Fruit fly (Drosophila melanogaster) whole organism, embryonic: Measurements from ENCODE around the gene Pat1.

Experiments used
- Awh ChIP-seq: fragments of 200-800 bp; sonication (Bioruptor generic); IDR thresholded peaks from 2 replicates; pipeline ENCODE4, ENCODE4 v1.3.6; 2022; ENCODE audit warnings: missing biosample characterization, missing genetic modification characterization
- CG10462 ChIP-seq: fragments of 200-800 bp; sonication (Bioruptor generic); optimal IDR thresholded peaks from 2 replicates; lab custom pipeline; 2016; ENCODE audit warnings: missing biosample characterization, missing genetic modification characterization
- CG11093 ChIP-seq: fragments of 200-800 bp; sonication (Bioruptor generic); IDR thresholded peaks from 3 replicates; pipeline ENCODE4 v1.3.6; 2022; ENCODE audit warnings: missing biosample characterization, missing genetic modification characterization
- CG12236 ChIP-seq: fragments of 200-800 bp; sonication (Bioruptor generic); optimal IDR thresholded peaks from 2 replicates; lab custom pipeline; 2016; ENCODE audit warnings: missing biosample characterization, missing genetic modification characterization
- CG12391 ChIP-seq: fragments of 200-800 bp; sonication (Bioruptor generic); optimal IDR thresholded peaks from 3 replicates; lab custom pipeline; 2018; ENCODE audit warnings: missing biosample characterization, mild to moderate bottlenecking, missing genetic modification characterization, moderate library complexity
- CG12769 ChIP-seq: fragments of 200-800 bp; sonication (Bioruptor generic); optimal IDR thresholded peaks from 2 replicates; lab custom pipeline; 2019; ENCODE audit warnings: missing biosample characterization, mild to moderate bottlenecking, missing genetic modification characterization, moderate library complexity
- CG2889 ChIP-seq: fragments of 200-800 bp; sonication (Bioruptor generic); IDR thresholded peaks from 3 replicates; pipeline ENCODE4 v1.3.6; 2022; ENCODE audit warnings: missing biosample characterization, missing genetic modification characterization
- CG31388 ChIP-seq: fragments of 200-800 bp; sonication (Bioruptor generic); optimal IDR thresholded peaks from 2 replicates; lab custom pipeline; 2016; ENCODE audit warnings: missing biosample characterization, missing genetic modification characterization
- CG31441 ChIP-seq: fragments of 200-800 bp; sonication (Bioruptor generic); IDR thresholded peaks from 2 replicates; pipeline ENCODE4 v1.3.6; 2022; ENCODE audit warnings: missing biosample characterization, missing genetic modification characterization
- CG3838 ChIP-seq: fragments of 200-800 bp; sonication (Bioruptor generic); optimal IDR thresholded peaks from 3 replicates; lab custom pipeline; 2016; ENCODE audit warnings: missing biosample characterization, missing genetic modification characterization
- CG3847 ChIP-seq: fragments of 200-800 bp; sonication (Bioruptor generic); IDR thresholded peaks from 2 replicates; pipeline ENCODE4 v1.3.6; 2022; ENCODE audit warnings: missing biosample characterization, missing genetic modification characterization
- CG4282 ChIP-seq: fragments of 200-800 bp; sonication (Bioruptor generic); optimal IDR thresholded peaks from 2 replicates; lab custom pipeline; 2016; ENCODE audit warnings: missing biosample characterization, missing genetic modification characterization
- CG7786 ChIP-seq: fragments of 200-800 bp; sonication (Bioruptor generic); optimal IDR thresholded peaks from 2 replicates; lab custom pipeline; 2016; ENCODE audit warnings: missing biosample characterization, missing genetic modification characterization
- CG7963 ChIP-seq: fragments of 200-800 bp; sonication (Bioruptor generic); IDR thresholded peaks from 3 replicates; pipeline ENCODE4 v1.3.6; 2022; ENCODE audit warnings: missing biosample characterization, missing genetic modification characterization; ENCODE audit not compliant: partially characterized antibody
- CG7987 ChIP-seq: fragments of 200-800 bp; sonication (Bioruptor generic); optimal IDR thresholded peaks from 2 replicates; lab custom pipeline; 2018; ENCODE audit warnings: missing biosample characterization, mild to moderate bottlenecking, missing genetic modification characterization, moderate library complexity
- CG8281 ChIP-seq: fragments of 200-800 bp; sonication (Bioruptor generic); optimal IDR thresholded peaks from 2 replicates; lab custom pipeline; 2018; ENCODE audit warnings: missing biosample characterization, mild to moderate bottlenecking, missing genetic modification characterization, moderate library complexity
- CG8290 ChIP-seq, 3 experiments: fragments of 200-800 bp; sonication (Bioruptor generic); optimal IDR thresholded peaks; 2 replicates each; lab custom pipeline; 2016 to 2019; ENCODE audit warnings: missing biosample characterization in 3 of 3, missing genetic modification characterization in 3 of 3, mild to moderate bottlenecking in 2 of 3, moderate library complexity in 1 of 3
- CG9797 ChIP-seq: fragments of 200-800 bp; sonication (Bioruptor generic); optimal IDR thresholded peaks from 3 replicates; lab custom pipeline; 2018; ENCODE audit warnings: missing biosample characterization, mild to moderate bottlenecking, missing genetic modification characterization
- Dip3 ChIP-seq: fragments of 200-800 bp; sonication (Bioruptor generic); optimal IDR thresholded peaks from 3 replicates; lab custom pipeline; 2016; ENCODE audit warnings: missing biosample characterization, missing genetic modification characterization
- GATAe ChIP-seq: fragments of 200-800 bp; sonication (Bioruptor generic); conservative IDR thresholded peaks from 2 replicates; pipeline ENCODE4 v1.3.6; 2022; ENCODE audit warnings: missing biosample characterization, missing genetic modification characterization
- H2.0 ChIP-seq: fragments of 200-800 bp; sonication (Bioruptor generic); IDR thresholded peaks from 2 replicates; pipeline ENCODE4 v1.3.6; 2022; ENCODE audit warnings: missing biosample characterization, missing genetic modification characterization
- Hey ChIP-seq: fragments of 200-800 bp; sonication (Bioruptor generic); optimal IDR thresholded peaks from 3 replicates; lab custom pipeline; 2018; ENCODE audit warnings: missing biosample characterization, mild to moderate bottlenecking, missing genetic modification characterization
- Hr78 ChIP-seq, 2 experiments: fragments of 200-800 bp in 1 of 2; fragments of >200 bp in 1 of 2; sonication (Bioruptor generic) in 1 of 2; optimal IDR thresholded peaks; 2 replicates each; lab custom pipeline; 2017 to 2019; ENCODE audit warnings: missing biosample characterization in 2 of 2, missing genetic modification characterization in 2 of 2, mild to moderate bottlenecking in 1 of 2, moderate library complexity in 1 of 2
- Hsf ChIP-seq: fragments of 200-800 bp; sonication (Bioruptor generic); optimal IDR thresholded peaks from 3 replicates; lab custom pipeline; 2016; ENCODE audit warnings: missing biosample characterization, missing genetic modification characterization
- Kr ChIP-seq: fragments of 200-800 bp; sonication (Bioruptor generic); optimal IDR thresholded peaks from 2 replicates; lab custom pipeline; 2017; ENCODE audit warnings: missing biosample characterization, mild to moderate bottlenecking, missing genetic modification characterization
- MTF-1 ChIP-seq: fragments of 200-800 bp; sonication (Bioruptor generic); optimal IDR thresholded peaks from 2 replicates; lab custom pipeline; 2018; ENCODE audit warnings: missing biosample characterization, mild to moderate bottlenecking, missing genetic modification characterization, borderline replicate concordance
- Mes4 ChIP-seq: fragments of 200-800 bp; sonication (Bioruptor generic); optimal IDR thresholded peaks from 2 replicates; lab custom pipeline; 2016; ENCODE audit warnings: missing biosample characterization, missing genetic modification characterization
- Ravus ChIP-seq: fragments of 200-800 bp; sonication (Bioruptor generic); IDR thresholded peaks from 2 replicates; pipeline ENCODE4 v1.3.6; 2022; ENCODE audit warnings: missing biosample characterization, missing genetic modification characterization
- Rfx ChIP-seq: fragments of 200-800 bp; sonication (Bioruptor generic); IDR thresholded peaks from 2 replicates; pipeline ENCODE4 v1.3.6; 2022; ENCODE audit warnings: missing biosample characterization, missing genetic modification characterization
- Spps ChIP-seq: fragments of 200-800 bp; sonication (Bioruptor generic); optimal IDR thresholded peaks from 2 replicates; lab custom pipeline; 2018; ENCODE audit warnings: missing biosample characterization, mild to moderate bottlenecking, missing genetic modification characterization
- Tbp ChIP-seq: fragments of >200 bp; optimal IDR thresholded peaks from 2 replicates; lab custom pipeline; 2018; ENCODE audit warnings: missing biosample characterization, missing genetic modification characterization
- ara ChIP-seq: fragments of 200-800 bp; sonication (Bioruptor generic); IDR thresholded peaks from 2 replicates; pipeline ENCODE4 v1.3.6; 2022; ENCODE audit warnings: missing biosample characterization, missing genetic modification characterization
- az2 ChIP-seq: fragments of 200-800 bp; sonication (Bioruptor generic); optimal IDR thresholded peaks from 3 replicates; lab custom pipeline; 2016; ENCODE audit warnings: missing biosample characterization, missing genetic modification characterization
- bab2 ChIP-seq: fragments of 200-800 bp; sonication (Bioruptor generic); optimal IDR thresholded peaks from 2 replicates; lab custom pipeline; 2016; ENCODE audit warnings: missing biosample characterization, missing genetic modification characterization
- cg ChIP-seq: fragments of 200-800 bp; sonication (Bioruptor generic); optimal IDR thresholded peaks from 3 replicates; lab custom pipeline; 2019; ENCODE audit warnings: missing biosample characterization, mild to moderate bottlenecking, missing genetic modification characterization, moderate library complexity
- croc ChIP-seq: fragments of 200-800 bp; sonication (Bioruptor generic); conservative IDR thresholded peaks from 3 replicates; pipeline ENCODE4 v1.3.6; 2022; ENCODE audit warnings: missing biosample characterization, missing genetic modification characterization
- cwo ChIP-seq: fragments of 200-800 bp; sonication (Bioruptor generic); optimal IDR thresholded peaks from 3 replicates; lab custom pipeline; 2017; ENCODE audit warnings: missing biosample characterization, missing genetic modification characterization, mild to moderate bottlenecking, moderate library complexity, missing genetic modification reagents
- dmrt11E ChIP-seq: fragments of 200-800 bp; sonication (Bioruptor generic); optimal IDR thresholded peaks from 3 replicates; lab custom pipeline; 2018; ENCODE audit warnings: missing biosample characterization, mild to moderate bottlenecking, missing genetic modification characterization, moderate library complexity
- exex ChIP-seq: fragments of 200-800 bp; sonication (Bioruptor generic); optimal IDR thresholded peaks from 4 replicates; lab custom pipeline; 2018; ENCODE audit warnings: missing biosample characterization, mild to moderate bottlenecking, missing genetic modification characterization, moderate library complexity
- fru ChIP-seq: fragments of >200 bp; optimal IDR thresholded peaks from 2 replicates; lab custom pipeline; 2017
- grn ChIP-seq: fragments of 200-800 bp; sonication (Bioruptor generic); optimal IDR thresholded peaks from 3 replicates; lab custom pipeline; 2017; ENCODE audit warnings: missing biosample characterization, missing genetic modification characterization
- gro ChIP-seq: fragments of 200-800 bp; sonication (Bioruptor generic); optimal IDR thresholded peaks from 2 replicates; lab custom pipeline; 2016; ENCODE audit warnings: missing biosample characterization, missing genetic modification characterization
- ind ChIP-seq: fragments of 200-800 bp; sonication (Bioruptor generic); optimal IDR thresholded peaks from 3 replicates; lab custom pipeline; 2016; ENCODE audit warnings: missing biosample characterization, missing genetic modification characterization
- jigr1 ChIP-seq: fragments of 200-800 bp; sonication (Bioruptor generic); IDR thresholded peaks from 3 replicates; pipeline ENCODE4 v1.3.6; 2022; ENCODE audit warnings: missing biosample characterization, missing genetic modification characterization
- otp ChIP-seq: fragments of 200-800 bp; sonication (Bioruptor generic); IDR thresholded peaks from 3 replicates; pipeline ENCODE4, ENCODE4 v1.3.6; 2022; ENCODE audit warnings: missing biosample characterization, missing genetic modification characterization
- pho ChIP-seq: fragments of 200-800 bp; sonication (Bioruptor generic); optimal IDR thresholded peaks from 2 replicates; lab custom pipeline; 2016; ENCODE audit warnings: missing biosample characterization, missing genetic modification characterization
- salm ChIP-seq: fragments of 200-800 bp; sonication (Bioruptor generic); optimal IDR thresholded peaks from 2 replicates; lab custom pipeline; 2018; ENCODE audit warnings: missing biosample characterization, mild to moderate bottlenecking, missing genetic modification characterization
- slou ChIP-seq: fragments of 200-800 bp; sonication (Bioruptor generic); optimal IDR thresholded peaks from 3 replicates; lab custom pipeline; 2016; ENCODE audit warnings: missing biosample characterization, missing genetic modification characterization
- sr ChIP-seq: fragments of 200-800 bp; sonication (Bioruptor generic); IDR thresholded peaks from 3 replicates; pipeline ENCODE4 v1.3.6; 2022; ENCODE audit warnings: missing biosample characterization, missing genetic modification characterization
- ssp ChIP-seq: fragments of 200-800 bp; sonication (Bioruptor generic); IDR thresholded peaks from 2 replicates; pipeline ENCODE4 v1.3.6; 2022; ENCODE audit warnings: missing biosample characterization, missing genetic modification characterization
- ttk ChIP-seq: fragments of 200-800 bp; sonication (Bioruptor generic); IDR thresholded peaks from 2 replicates; pipeline ENCODE4 v2.1.2; 2022; ENCODE audit warnings: missing biosample characterization, missing genetic modification characterization
- vvl ChIP-seq: fragments of 200-800 bp; sonication (Bioruptor generic); IDR thresholded peaks from 2 replicates; pipeline ENCODE4 v1.3.6; 2022; ENCODE audit warnings: missing biosample characterization, missing genetic modification characterization

Pat1 gene

DNA sequence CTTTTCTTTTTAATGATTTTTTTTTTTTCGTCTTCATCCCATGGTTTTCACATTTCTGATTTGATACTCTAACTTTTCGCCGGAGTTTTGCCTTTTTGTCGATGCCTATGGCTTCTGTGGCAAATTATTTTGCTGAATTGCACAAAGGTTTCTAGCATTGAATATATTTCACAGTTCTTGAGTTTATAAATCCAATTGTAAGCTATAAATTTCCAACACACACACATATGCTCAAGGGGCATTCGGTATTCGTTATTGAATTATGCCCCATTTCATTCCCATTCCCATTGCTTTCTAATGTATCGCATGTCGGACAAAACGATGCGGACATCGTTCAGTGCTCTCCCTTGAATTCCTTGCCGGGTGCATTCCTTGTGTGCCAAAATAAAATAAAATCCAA is 24.9 kb downstream of the Pat1 start (continued):
- TF ChIP-seq cwo (peak; percentile 9), CG8281 (tag; lab: Kevin White, UChicago) (peak; percentile 20), CG3838 (GFP tag; lab: Kevin White, UChicago) (no peak), CG7963 (no peak), ind (GFP tag; lab: Kevin White, UChicago) (peak; percentile 22), ssp (peak; percentile 68), fru (no peak), Ravus (GFP tag; lab: Robert Waterston, UW) (no peak), Rfx (GFP tag; lab: Robert Waterston, UW) (0 out of 2 replicates have a peak, but pooled peaks have one; percentile 24), CG9797 (no peak), exex (no peak), MTF-1 (GFP tag; lab: Kevin White, UChicago) (no peak), CG8290 (GFP tag; optimal IDR thresholded peaks at IDR 0.05; lab: Kevin White, UChicago) (peak; percentile 12), CG8290 (tag; optimal IDR thresholded peaks at IDR 0.05; lab: Kevin White, UChicago) (no peak), CG4282 (GFP tag; lab: Kevin White, UChicago) (no peak), dmrt11E (tag; lab: Kevin White, UChicago) (peak; percentile 53), CG12391 (tag; lab: Kevin White, UChicago) (peak; percentile 34), CG3847 (0 out of 2 replicates have a peak, but pooled peaks have one; percentile 11), cg (GFP tag; lab: Kevin White, UChicago) (no peak), H2.0 (GFP tag; lab: Robert Waterston, UW) (peak; percentile 37; the same call in 1 of the 2 replicates), pho (GFP tag; lab: Kevin White, UChicago) (no peak), slou (GFP tag; lab: Kevin White, UChicago) (no peak)

DNA sequence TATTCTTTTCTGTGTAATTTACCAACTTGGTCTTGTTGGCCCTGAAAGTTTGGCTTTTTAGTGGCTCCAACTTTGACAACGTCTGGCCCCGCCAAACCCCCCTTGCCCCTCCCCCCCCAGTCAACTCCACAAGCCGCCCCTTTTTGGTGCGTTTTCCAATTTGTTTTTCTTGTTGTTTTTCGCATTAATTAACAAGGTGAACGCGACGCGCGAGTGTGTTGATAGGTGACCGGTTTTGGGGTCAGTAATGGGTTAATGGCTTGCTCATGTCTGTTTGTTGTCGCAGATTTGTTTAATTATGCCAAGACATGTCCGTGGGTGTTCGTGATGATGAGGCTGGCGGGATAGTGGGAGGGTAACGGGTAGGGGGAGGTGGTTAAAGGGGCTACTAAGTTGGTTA is 26.2 kb downstream of the Pat1 start:
- no peak for TF ChIP-seq jigr1 (GFP tag; lab: Robert Waterston, UW)
- TF ChIP-seq CG11093 (GFP tag; lab: Robert Waterston, UW): no peak
- TF ChIP-seq grn: no peak
- TF ChIP-seq Spps (tag; lab: Kevin White, UChicago): no peak
- no peak for TF ChIP-seq CG7987 (GFP tag; lab: Kevin White, UChicago)
- no peak for TF ChIP-seq slou (GFP tag; lab: Kevin White, UChicago)
- TF ChIP-seq ttk (GFP tag; lab: Robert Waterston, UW): no peak
- TF ChIP-seq CG2889: no peak
- no peak for TF ChIP-seq Tbp
- TF ChIP-seq CG12769 (tag; lab: Kevin White, UChicago): peak; percentile 10
- no peak for TF ChIP-seq otp
- TF ChIP-seq Awh (GFP tag; lab: Robert Waterston, UW): peak; percentile 63
- no peak for TF ChIP-seq Hsf (GFP tag; lab: Kevin White, UChicago)
- peak in 1 of 2 experiments; percentile 70 for TF ChIP-seq Hr78 (GFP tag; optimal IDR thresholded peaks at IDR 0.05; lab: Kevin White, UChicago)
- TF ChIP-seq CG31388 (GFP tag; lab: Kevin White, UChicago): no peak
- TF ChIP-seq Mes4 (GFP tag; lab: Kevin White, UChicago): no peak
- no peak for TF ChIP-seq CG31441 (GFP tag; lab: Robert Waterston, UW)
- no peak for TF ChIP-seq bab2 (GFP tag; lab: Kevin White, UChicago)
- peak; percentile 40; the same call in 1 of the 2 replicates for TF ChIP-seq vvl (GFP tag; lab: Robert Waterston, UW)
- TF ChIP-seq gro: no peak
- no peak for TF ChIP-seq Dip3 (GFP tag; lab: Kevin White, UChicago)
- TF ChIP-seq ara (GFP tag; lab: Robert Waterston, UW): no peak
- no peak for TF ChIP-seq az2 (GFP tag; lab: Kevin White, UChicago)
- 0 out of 3 replicates have a peak, but pooled peaks have one; percentile 31 for TF ChIP-seq sr
- TF ChIP-seq CG7786 (GFP tag; lab: Kevin White, UChicago): no peak
- TF ChIP-seq CG12236: no peak
- no peak for TF ChIP-seq CG10462
- TF ChIP-seq Hey (tag; lab: Kevin White, UChicago): no peak
- no peak for TF ChIP-seq GATAe (GFP tag; lab: Robert Waterston, UW)
- no peak for TF ChIP-seq croc (GFP tag; lab: Robert Waterston, UW)
- TF ChIP-seq salm (tag; lab: Kevin White, UChicago): no peak
- no peak for TF ChIP-seq Kr (GFP tag; lab: Kevin White, UChicago)
